Worm (Caenorhabditis elegans) whole organism, L2 larva: ENCODE measurements around the gene osm-8.

Source experiments
- blmp-1 ChIP-seq: sonication (generic microtip); optimal IDR thresholded peaks from 2 replicates; lab custom pipeline; 2017; ENCODE audit warnings: missing genetic modification characterization, mild to moderate bottlenecking, missing compliant biosample characterization, antibody characterized with exemption, moderate library complexity; ENCODE audit not compliant: insufficient read depth
- ceh-82 ChIP-seq: fragments of 150-350 bp; optimal IDR thresholded peaks from 2 replicates; lab custom pipeline; 2014; ENCODE audit warnings: missing biosample characterization, missing genetic modification characterization

ce11 chrII:7554716-7555247, 50.4 kb downstream of the osm-8 start:
- TF ChIP-seq blmp-1 (tag; lab: Kevin White, UChicago) (no peak), ceh-82 (tag; lab: Kevin White, UChicago) (no peak)
